Worm (Caenorhabditis elegans): ENCODE data around the gene M163.10.

ce11 chrX:14447910-14448309 lies 22.9 kb upstream of the M163.10 start, which contains the start of gene jmjd-3.2:
- no peak for TF ChIP-seq lin-13 (tag; optimal IDR thresholded peaks at IDR 0.05)
- TF ChIP-seq nhr-237 (tag; optimal IDR thresholded peaks at IDR 0.05) = no peak
- TF ChIP-seq snpc-4 (tag; optimal IDR thresholded peaks at IDR 0.05) = no peak
- TF ChIP-seq lsy-2 (tag; optimal IDR thresholded peaks at IDR 0.05) = no peak
- no peak for TF ChIP-seq elt-1 (tag; optimal IDR thresholded peaks at IDR 0.05; ENCODE audit: borderline replicate concordance, insufficient read depth)
- TF ChIP-seq mep-1 (tag; optimal IDR thresholded peaks at IDR 0.05) = no peak
- TF ChIP-seq elt-3 (tag; optimal IDR thresholded peaks at IDR 0.05) = no peak
- no peak for TF ChIP-seq nhr-12 (tag; optimal IDR thresholded peaks at IDR 0.05)
- no peak for TF ChIP-seq cnd-1 (tag; optimal IDR thresholded peaks at IDR 0.05)
- no peak for TF ChIP-seq nhr-28 (tag; optimal IDR thresholded peaks at IDR 0.05)
